Worm (Caenorhabditis elegans) whole organism, L1 larva: Measurements from ENCODE around the gene gon-14.

Experiments
- C16A3.4 ChIP-seq: fragments of 150-350 bp; optimal IDR thresholded peaks from 2 replicates; lab custom pipeline; 2014; ENCODE audit warnings: missing biosample characterization, missing genetic modification characterization
- C34B4.2 ChIP-seq: sonication (generic microtip); optimal IDR thresholded peaks from 2 replicates; lab custom pipeline; 2017; ENCODE audit warnings: mild to moderate bottlenecking, missing genetic modification characterization, missing compliant biosample characterization
- F16B12.6 ChIP-seq: fragments of 150-350 bp; optimal IDR thresholded peaks from 2 replicates; lab custom pipeline; 2014; ENCODE audit warnings: missing biosample characterization, missing genetic modification characterization
- alr-1 ChIP-seq: fragments of 200-800 bp; sonication (Bioruptor generic); optimal IDR thresholded peaks from 2 replicates; lab custom pipeline; 2018; ENCODE audit warnings: borderline replicate concordance, mild to moderate bottlenecking, missing genetic modification characterization, missing compliant biosample characterization
- aly-2 ChIP-seq: fragments of 150-350 bp; optimal IDR thresholded peaks from 2 replicates; lab custom pipeline; 2014; ENCODE audit warnings: missing biosample characterization, missing genetic modification characterization
- ama-1 ChIP-seq: fragments of 150-350 bp; optimal IDR thresholded peaks from 2 replicates; lab custom pipeline; 2014
- blmp-1 ChIP-seq: fragments of 150-350 bp; optimal IDR thresholded peaks from 2 replicates; lab custom pipeline; 2014; ENCODE audit warnings: missing biosample characterization, missing genetic modification characterization
- ceh-63 ChIP-seq: fragments of 200-800 bp; sonication (Bioruptor generic); optimal IDR thresholded peaks from 2 replicates; lab custom pipeline; 2018; ENCODE audit warnings: mild to moderate bottlenecking, missing genetic modification characterization, missing compliant biosample characterization
- ceh-82 ChIP-seq, 3 experiments: fragments of 150-350 bp in 1 of 3; sonication (generic microtip) in 2 of 3; optimal IDR thresholded peaks; 2 replicates each; lab custom pipeline; 2014 to 2017; ENCODE audit warnings: missing biosample characterization in 3 of 3, missing genetic modification characterization in 3 of 3
- efl-1 ChIP-seq, 4 experiments: fragments of 150-350 bp; optimal IDR thresholded peaks in 3 of 4; peaks in 1 of 4; 1 replicate in 1 of 4; 2 replicates in 3 of 4; lab custom pipeline; 2014; ENCODE audit warnings: missing biosample characterization in 2 of 4, missing genetic modification characterization in 2 of 4, missing genetic modification reagents in 2 of 4
- efl-3 ChIP-seq: fragments of 200-800 bp; sonication (Bioruptor generic); optimal IDR thresholded peaks from 2 replicates; lab custom pipeline; 2018; ENCODE audit warnings: mild to moderate bottlenecking, missing genetic modification characterization, missing compliant biosample characterization
- egl-27 ChIP-seq, 2 experiments: fragments of 150-350 bp in 1 of 2; sonication (generic microtip); optimal IDR thresholded peaks; 3 replicates each; lab custom pipeline; 2017 to 2018; ENCODE audit warnings: missing biosample characterization in 2 of 2, missing genetic modification characterization in 2 of 2, missing genetic modification reagents in 2 of 2
- elt-2 ChIP-seq: sonication (generic microtip); optimal IDR thresholded peaks from 2 replicates; lab custom pipeline; 2016; ENCODE audit warnings: missing genetic modification characterization, mild to moderate bottlenecking, inconsistent platforms, missing compliant biosample characterization, missing genetic modification reagents
- elt-3 ChIP-seq, 6 experiments: fragments of 150-350 bp in 1 of 6; sonication (generic microtip); optimal IDR thresholded peaks; 2 replicates each; lab custom pipeline; 2017 to 2018; ENCODE audit warnings: missing biosample characterization in 6 of 6, missing genetic modification characterization in 6 of 6, inconsistent platforms in 1 of 6
- ets-5 ChIP-seq: fragments of 200-800 bp; sonication (Bioruptor generic); IDR thresholded peaks from 2 replicates; pipeline ENCODE4 v1.3.6; 2022; ENCODE audit warnings: missing genetic modification characterization, missing compliant biosample characterization
- fkh-4 ChIP-seq: sonication (generic microtip); optimal IDR thresholded peaks from 2 replicates; lab custom pipeline; 2016; ENCODE audit warnings: missing compliant biosample characterization, missing genetic modification characterization, borderline replicate concordance
- fkh-8 ChIP-seq: sonication (generic microtip); optimal IDR thresholded peaks from 2 replicates; lab custom pipeline; 2016; ENCODE audit warnings: mild to moderate bottlenecking, missing genetic modification characterization, missing compliant biosample characterization
- hlh-4 ChIP-seq: sonication (generic microtip); optimal IDR thresholded peaks from 2 replicates; lab custom pipeline; 2016; ENCODE audit warnings: mild to moderate bottlenecking, missing genetic modification characterization, missing compliant biosample characterization
- jun-1 ChIP-seq: fragments of 150-350 bp; optimal IDR thresholded peaks from 2 replicates; lab custom pipeline; 2014; ENCODE audit warnings: missing biosample characterization, missing genetic modification reagents, missing genetic modification characterization
- lin-14 ChIP-seq: fragments of 200-800 bp; sonication (Bioruptor generic); optimal IDR thresholded peaks from 2 replicates; lab custom pipeline; 2018; ENCODE audit warnings: mild to moderate bottlenecking, missing genetic modification characterization, moderate library complexity, missing compliant biosample characterization
- lin-15B ChIP-seq: fragments of 150-350 bp; sonication (generic microtip); optimal IDR thresholded peaks from 3 replicates; lab custom pipeline; 2014; ENCODE audit warnings: missing biosample characterization, missing genetic modification characterization
- lin-35 ChIP-seq, 2 experiments: fragments of 150-350 bp; optimal IDR thresholded peaks; 2 replicates each; lab custom pipeline; 2014; ENCODE audit warnings: missing biosample characterization in 2 of 2, missing genetic modification characterization in 2 of 2, missing genetic modification reagents in 2 of 2
- lin-39 ChIP-seq: fragments of 150-350 bp; optimal IDR thresholded peaks from 2 replicates; lab custom pipeline; 2014; ENCODE audit warnings: missing biosample characterization, missing genetic modification reagents, missing genetic modification characterization
- nhr-19 ChIP-seq: fragments of 200-800 bp; sonication (Bioruptor generic); conservative IDR thresholded peaks from 2 replicates; pipeline ENCODE4 v1.3.6; 2022; ENCODE audit warnings: missing genetic modification characterization, missing compliant biosample characterization
- nhr-20 ChIP-seq: sonication (generic microtip); optimal IDR thresholded peaks from 2 replicates; lab custom pipeline; 2016; ENCODE audit warnings: mild to moderate bottlenecking, missing genetic modification characterization, missing compliant biosample characterization
- nhr-237 ChIP-seq: fragments of 150-350 bp; optimal IDR thresholded peaks from 2 replicates; lab custom pipeline; 2014; ENCODE audit warnings: missing biosample characterization, missing genetic modification characterization
- nhr-28 ChIP-seq: fragments of 150-350 bp; optimal IDR thresholded peaks from 2 replicates; lab custom pipeline; 2014; ENCODE audit warnings: missing biosample characterization, missing genetic modification characterization
- nhr-71 ChIP-seq: sonication (generic microtip); optimal IDR thresholded peaks from 2 replicates; lab custom pipeline; 2016; ENCODE audit warnings: mild to moderate bottlenecking, missing genetic modification characterization, moderate library complexity, missing compliant biosample characterization
- nhr-77 ChIP-seq: fragments of 150-350 bp; optimal IDR thresholded peaks from 2 replicates; lab custom pipeline; 2014; ENCODE audit warnings: missing biosample characterization, missing genetic modification characterization
- nhr-85 ChIP-seq: sonication (generic microtip); peaks from one replicate; lab custom pipeline; 2016; ENCODE audit warnings: missing genetic modification characterization, inconsistent platforms, missing compliant biosample characterization
- pag-3 ChIP-seq: sonication (generic microtip); optimal IDR thresholded peaks from 2 replicates; lab custom pipeline; 2017; ENCODE audit warnings: missing genetic modification characterization, mild to moderate bottlenecking, missing compliant biosample characterization, antibody characterized with exemption, borderline replicate concordance; ENCODE audit not compliant: insufficient read depth
- pax-3 ChIP-seq: fragments of 200-800 bp; sonication (Bioruptor generic); optimal IDR thresholded peaks from 2 replicates; lab custom pipeline; 2018; ENCODE audit warnings: mild to moderate bottlenecking, missing genetic modification characterization, moderate library complexity, missing compliant biosample characterization
- pqm-1 ChIP-seq: sonication (generic microtip); optimal IDR thresholded peaks from 3 replicates; lab custom pipeline; 2017; ENCODE audit warnings: missing biosample characterization, missing genetic modification characterization
- rnt-1 ChIP-seq: sonication (generic microtip); optimal IDR thresholded peaks from 2 replicates; lab custom pipeline; 2016; ENCODE audit warnings: mild to moderate bottlenecking, missing genetic modification characterization, moderate library complexity, missing compliant biosample characterization
- skn-1 ChIP-seq: fragments of 150-350 bp; optimal IDR thresholded peaks from 2 replicates; lab custom pipeline; 2014; ENCODE audit warnings: missing biosample characterization, missing genetic modification characterization
- snu-23 ChIP-seq: sonication (generic microtip); optimal IDR thresholded peaks from 2 replicates; lab custom pipeline; 2016; ENCODE audit warnings: missing genetic modification characterization, missing compliant biosample characterization
- sox-4 ChIP-seq: sonication (generic microtip); optimal IDR thresholded peaks from 2 replicates; lab custom pipeline; 2016; ENCODE audit warnings: missing genetic modification characterization, missing compliant biosample characterization
- tbx-2 ChIP-seq: sonication (generic microtip); optimal IDR thresholded peaks from 2 replicates; lab custom pipeline; 2016; ENCODE audit warnings: missing genetic modification characterization, missing compliant biosample characterization
- unc-130 ChIP-seq: fragments of 150-350 bp; optimal IDR thresholded peaks from 2 replicates; lab custom pipeline; 2017; ENCODE audit warnings: missing biosample characterization, missing genetic modification characterization, inconsistent platforms
- unc-62 ChIP-seq: fragments of 150-350 bp; optimal IDR thresholded peaks from 2 replicates; lab custom pipeline; 2014; ENCODE audit warnings: missing biosample characterization, missing genetic modification reagents, missing genetic modification characterization
- unc-86 ChIP-seq: sonication (generic microtip); optimal IDR thresholded peaks from 2 replicates; lab custom pipeline; 2016; ENCODE audit warnings: missing genetic modification characterization, missing compliant biosample characterization
- vab-15 ChIP-seq: sonication (generic microtip); optimal IDR thresholded peaks from 2 replicates; lab custom pipeline; 2017; ENCODE audit warnings: missing genotype, mild to moderate bottlenecking, missing genetic modification characterization, missing compliant biosample characterization
- xbp-1 ChIP-seq: sonication (generic microtip); optimal IDR thresholded peaks from 2 replicates; lab custom pipeline; 2016; ENCODE audit warnings: missing genetic modification characterization, missing compliant biosample characterization
- zag-1 ChIP-seq: fragments of 150-350 bp; optimal IDR thresholded peaks from 2 replicates; lab custom pipeline; 2014; ENCODE audit warnings: missing biosample characterization, missing genetic modification characterization
- ztf-11 ChIP-seq, 2 experiments: sonication (generic microtip); optimal IDR thresholded peaks; 2 replicates each; lab custom pipeline; 2016 to 2017; ENCODE audit warnings: missing genetic modification characterization in 2 of 2, missing biosample characterization in 1 of 2, missing compliant biosample characterization in 1 of 2
- ztf-4 ChIP-seq: fragments of 150-350 bp; optimal IDR thresholded peaks from 2 replicates; lab custom pipeline; 2014; ENCODE audit warnings: missing biosample characterization, missing genetic modification characterization

Gene gon-14

DNA sequence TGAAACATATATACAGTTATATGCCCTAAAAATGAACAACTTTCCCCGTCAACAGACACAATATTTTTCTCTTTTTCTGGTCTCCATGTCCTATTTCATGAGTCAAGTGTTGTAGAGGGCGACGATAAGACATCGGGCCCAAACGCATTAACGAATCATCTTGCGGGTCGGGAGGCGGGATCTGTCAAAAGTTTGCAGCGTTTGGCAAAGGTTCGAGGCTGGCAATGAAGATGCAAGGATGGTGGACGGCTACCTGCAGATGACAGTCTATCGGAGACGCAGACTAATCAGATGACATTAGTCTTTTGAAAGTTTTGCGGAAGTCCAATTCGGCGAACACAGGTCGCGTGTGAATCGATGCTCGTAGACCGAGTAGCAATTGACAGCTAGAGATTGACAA, 9.9 kb upstream of the gon-14 start:
- TF ChIP-seq nhr-19 (no peak), nhr-85 (tag; lab: Kevin White, UChicago) (peak; percentile 56), efl-1 (optimal IDR thresholded peaks at IDR 0.05; lab: Kevin White, UChicago) (no peak), efl-1 (GFP tag; optimal IDR thresholded peaks at IDR 0.05 in 1 of 2; lab: Kevin White, UChicago) (peak in 1 of 2 experiments; percentile 19), blmp-1 (tag; lab: Kevin White, UChicago) (peak; percentile 7), lin-14 (GFP tag; lab: Kevin White, UChicago) (peak; percentile 52)

DNA sequence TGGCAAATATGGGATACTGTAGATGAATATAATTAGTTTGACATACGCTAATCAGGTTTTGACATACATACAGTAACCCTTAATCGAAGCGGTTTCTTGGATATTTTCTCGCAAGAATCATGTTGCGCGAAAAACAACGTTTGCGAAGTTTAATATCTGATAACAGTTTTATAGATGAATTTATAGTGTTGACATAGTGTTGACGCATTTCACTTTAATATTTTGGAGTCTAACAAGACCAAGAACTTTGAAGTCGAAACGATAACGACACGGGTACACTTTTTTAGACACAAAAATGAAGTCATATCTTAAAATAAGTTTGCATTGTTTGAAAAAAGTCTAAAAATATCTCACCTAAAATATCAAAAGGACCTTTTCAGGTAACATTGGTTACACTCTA, 5.3 kb upstream of the gon-14 start:
- no peak for TF ChIP-seq unc-62 (GFP tag; lab: Kevin White, UChicago)
- no peak for TF ChIP-seq efl-3
- no peak for TF ChIP-seq nhr-237 (tag; lab: Kevin White, UChicago)
- peak; percentile 16 for TF ChIP-seq elt-2
- no peak for TF ChIP-seq alr-1
- TF ChIP-seq ama-1: no peak
- TF ChIP-seq elt-3 (tag; optimal IDR thresholded peaks at IDR 0.05; lab: Kevin White, UChicago): no peak
- TF ChIP-seq nhr-28 (tag; lab: Kevin White, UChicago): no peak
- no peak for TF ChIP-seq rnt-1 (tag; lab: Kevin White, UChicago)

DNA sequence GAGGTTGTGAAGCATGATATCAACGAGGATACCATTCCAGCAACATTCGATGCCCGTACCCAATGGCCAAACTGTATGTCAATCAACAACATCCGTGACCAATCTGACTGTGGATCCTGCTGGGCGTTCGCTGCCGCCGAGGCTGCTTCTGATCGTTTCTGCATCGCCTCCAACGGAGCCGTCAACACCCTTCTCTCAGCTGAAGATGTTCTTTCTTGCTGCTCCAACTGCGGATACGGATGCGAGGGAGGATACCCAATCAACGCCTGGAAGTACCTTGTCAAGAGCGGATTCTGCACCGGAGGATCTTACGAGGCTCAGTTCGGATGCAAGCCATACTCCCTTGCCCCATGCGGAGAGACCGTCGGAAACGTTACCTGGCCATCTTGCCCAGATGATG, 4.0 kb upstream of the gon-14 start:
- TF ChIP-seq efl-1 (optimal IDR thresholded peaks at IDR 0.05; lab: Kevin White, UChicago) (no peak), efl-1 (GFP tag; optimal IDR thresholded peaks at IDR 0.05 in 1 of 2; lab: Kevin White, UChicago) (peak in 1 of 2 experiments; percentile 76), egl-27 (tag; optimal IDR thresholded peaks at IDR 0.05; lab: Kevin White, UChicago) (no peak), fkh-4 (tag; lab: Kevin White, UChicago) (no peak), ztf-4 (tag; lab: Kevin White, UChicago) (no peak), lin-39 (tag; lab: Kevin White, UChicago) (no peak), ceh-82 (tag; optimal IDR thresholded peaks at IDR 0.05; lab: Kevin White, UChicago) (no peak), aly-2 (no peak)

DNA sequence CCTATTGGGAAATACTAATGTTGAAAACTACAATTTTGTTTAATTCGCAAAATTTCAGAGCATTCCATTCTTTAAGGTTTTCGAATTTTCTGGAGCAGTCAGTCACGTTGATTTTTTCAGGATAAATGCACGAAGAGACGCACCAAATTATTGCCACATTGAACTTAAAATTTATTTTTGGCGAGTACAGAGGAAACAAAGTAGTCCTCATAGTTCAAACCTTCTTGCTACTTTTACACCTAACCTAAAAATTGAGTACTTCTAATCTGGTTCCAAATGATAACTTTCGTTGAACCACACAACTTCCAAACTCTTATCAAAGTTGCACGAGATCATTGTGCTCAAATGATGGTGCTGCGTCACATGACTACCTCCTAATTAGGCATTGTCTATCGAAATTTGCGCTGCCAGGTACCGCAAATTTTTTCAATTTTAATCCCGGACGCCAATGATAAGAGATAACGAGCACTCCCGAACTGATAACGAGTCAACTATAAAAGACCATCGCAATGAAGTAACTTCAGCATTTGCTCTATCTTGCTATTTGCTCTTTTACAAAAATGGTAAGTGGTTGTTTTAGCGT, 3.3 kb upstream of the gon-14 start, which contains the start of gene cpr-4:
Gene cpr-4 (plus strand): TSS at position 523 of the 583 bp plus-strand sequence.
- TF ChIP-seq ztf-11 (tag; optimal IDR thresholded peaks at IDR 0.05; lab: Kevin White, UChicago): no peak
- peak; percentile 48 for TF ChIP-seq nhr-71 (tag; lab: Kevin White, UChicago)
- no peak for TF ChIP-seq zag-1 (tag; lab: Kevin White, UChicago)
- no peak for TF ChIP-seq nhr-77 (tag; lab: Kevin White, UChicago)
- peak; percentile 10 for TF ChIP-seq skn-1
- no peak for TF ChIP-seq C34B4.2 (tag; lab: Kevin White, UChicago)
- peak; percentile 39 for TF ChIP-seq nhr-20 (tag; lab: Kevin White, UChicago)
- TF ChIP-seq lin-14 (GFP tag; lab: Kevin White, UChicago): no peak
- peak; percentile 100 for TF ChIP-seq elt-2
- no peak for TF ChIP-seq snu-23 (GFP tag; lab: Kevin White, UChicago)
- no peak for TF ChIP-seq F16B12.6 (tag; lab: Kevin White, UChicago)
- TF ChIP-seq fkh-8 (tag; lab: Kevin White, UChicago): no peak
- TF ChIP-seq ceh-63 (GFP tag; lab: Kevin White, UChicago): no peak
- TF ChIP-seq pag-3: no peak
- no peak for TF ChIP-seq unc-86 (tag; lab: Kevin White, UChicago)
- TF ChIP-seq ceh-82 (tag; optimal IDR thresholded peaks at IDR 0.05; lab: Kevin White, UChicago): no peak
- no peak for TF ChIP-seq efl-1 (optimal IDR thresholded peaks at IDR 0.05; lab: Kevin White, UChicago)
- peak in 1 of 2 experiments; percentile 82 for TF ChIP-seq efl-1 (GFP tag; optimal IDR thresholded peaks at IDR 0.05 in 1 of 2; lab: Kevin White, UChicago)
- TF ChIP-seq aly-2: no peak
- TF ChIP-seq C16A3.4: no peak
- TF ChIP-seq pax-3 (tag; lab: Kevin White, UChicago): no peak
- no peak for TF ChIP-seq ets-5 (GFP tag; lab: Robert Waterston, UW)
- TF ChIP-seq vab-15 (tag; lab: Kevin White, UChicago): no peak
- TF ChIP-seq jun-1 (tag; lab: Kevin White, UChicago): peak; percentile 46
- no peak for TF ChIP-seq lin-15B (tag; lab: Kevin White, UChicago)
- TF ChIP-seq hlh-4: no peak
- TF ChIP-seq pqm-1 (tag; lab: Kevin White, UChicago): peak; percentile 94
- TF ChIP-seq tbx-2 (tag; lab: Kevin White, UChicago): no peak
- TF ChIP-seq sox-4 (tag; lab: Kevin White, UChicago): no peak
- TF ChIP-seq xbp-1 (tag; lab: Kevin White, UChicago): no peak
- TF ChIP-seq lin-35 (GFP tag; optimal IDR thresholded peaks at IDR 0.05; lab: Kevin White, UChicago): peak in 1 of 2 experiments; percentile 44
- no peak for TF ChIP-seq unc-130 (tag; lab: Kevin White, UChicago)
